Fruit fly (Drosophila melanogaster) whole organism, prepupa: Measurements from ENCODE around the gene Ir7c.

ENCODE experiments used
- CG10631 ChIP-seq: fragments of 200-800 bp; sonication (Bioruptor generic); optimal IDR thresholded peaks from 2 replicates; lab custom pipeline; 2016; ENCODE audit warnings: missing biosample characterization, missing genetic modification characterization
- OdsH ChIP-seq: fragments of 200-800 bp; sonication (Bioruptor generic); optimal IDR thresholded peaks from 3 replicates; lab custom pipeline; 2016; ENCODE audit warnings: missing biosample characterization, missing genetic modification characterization

dm6 chrX:7911983-7912630 is 37.9 kb downstream of the Ir7c start, which contains the start of gene snz:
- TF ChIP-seq CG10631 (GFP tag; lab: Kevin White, UChicago): no peak
- no peak for TF ChIP-seq OdsH (GFP tag; lab: Kevin White, UChicago)
